Worm (Caenorhabditis elegans) whole organism, late embryonic: ENCODE results near the gene alg-1.

Experiments
- C08G9.2 ChIP-seq: sonication (generic microtip); optimal IDR thresholded peaks from 2 replicates; lab custom pipeline; 2016; ENCODE audit warnings: mild to moderate bottlenecking, missing genetic modification characterization, moderate library complexity, missing compliant biosample characterization
- F13H6.1 ChIP-seq: sonication (generic microtip); optimal IDR thresholded peaks from 2 replicates; lab custom pipeline; 2016; ENCODE audit warnings: missing genetic modification characterization, missing compliant biosample characterization
- ahr-1 ChIP-seq: sonication (generic microtip); optimal IDR thresholded peaks from 2 replicates; lab custom pipeline; 2016; ENCODE audit warnings: missing genetic modification characterization, missing compliant biosample characterization
- ceh-14 ChIP-seq: sonication (generic microtip); optimal IDR thresholded peaks from 2 replicates; lab custom pipeline; 2016; ENCODE audit warnings: missing genotype, missing genetic modification characterization, missing compliant biosample characterization
- ceh-18 ChIP-seq: sonication (generic microtip); optimal IDR thresholded peaks from 2 replicates; lab custom pipeline; 2016; ENCODE audit warnings: missing genetic modification characterization, missing compliant biosample characterization
- ceh-22 ChIP-seq: sonication (generic microtip); optimal IDR thresholded peaks from 2 replicates; lab custom pipeline; 2017; ENCODE audit warnings: missing biosample characterization, missing genetic modification characterization
- ceh-31 ChIP-seq: sonication (generic microtip); optimal IDR thresholded peaks from 2 replicates; lab custom pipeline; 2016; ENCODE audit warnings: missing genetic modification characterization, missing compliant biosample characterization
- ceh-34 ChIP-seq: sonication (generic microtip); optimal IDR thresholded peaks from 2 replicates; lab custom pipeline; 2016; ENCODE audit warnings: mild to moderate bottlenecking, missing genetic modification characterization, missing compliant biosample characterization
- ceh-45 ChIP-seq: fragments of 200-800 bp; sonication (Bioruptor generic); IDR thresholded peaks from 2 replicates; pipeline ENCODE4 v1.3.6; 2022; ENCODE audit warnings: missing genetic modification reagents, missing genetic modification characterization, missing compliant biosample characterization
- ceh-6 ChIP-seq: fragments of 200-800 bp; sonication (Bioruptor generic); optimal IDR thresholded peaks from 2 replicates; lab custom pipeline; 2018; ENCODE audit warnings: mild to moderate bottlenecking, missing genetic modification characterization, missing compliant biosample characterization
- ceh-9 ChIP-seq: sonication (generic microtip); optimal IDR thresholded peaks from 2 replicates; lab custom pipeline; 2016; ENCODE audit warnings: mild to moderate bottlenecking, missing genetic modification characterization, inconsistent platforms, missing compliant biosample characterization
- che-1 ChIP-seq: sonication (generic microtip); optimal IDR thresholded peaks from 2 replicates; lab custom pipeline; 2016; ENCODE audit warnings: mild to moderate bottlenecking, missing genetic modification characterization, missing compliant biosample characterization
- dmd-4 ChIP-seq: sonication (generic microtip); optimal IDR thresholded peaks from 2 replicates; lab custom pipeline; 2016; ENCODE audit warnings: borderline replicate concordance, missing genetic modification characterization, missing compliant biosample characterization
- dve-1 ChIP-seq: sonication (generic microtip); optimal IDR thresholded peaks from 2 replicates; lab custom pipeline; 2017; ENCODE audit warnings: antibody characterized with exemption, mild to moderate bottlenecking, missing genetic modification characterization, missing compliant biosample characterization
- elt-2 ChIP-seq: sonication (generic microtip); optimal IDR thresholded peaks from 2 replicates; lab custom pipeline; 2016; ENCODE audit warnings: missing genetic modification reagents, missing genetic modification characterization, missing compliant biosample characterization
- ets-4 ChIP-seq: sonication (generic microtip); optimal IDR thresholded peaks from 2 replicates; lab custom pipeline; 2016; ENCODE audit warnings: missing genetic modification characterization, missing compliant biosample characterization
- fax-1 ChIP-seq: sonication (generic microtip); optimal IDR thresholded peaks from 2 replicates; lab custom pipeline; 2016; ENCODE audit warnings: missing genotype, missing genetic modification characterization, missing compliant biosample characterization
- fkh-10 ChIP-seq: fragments of 150-350 bp; optimal IDR thresholded peaks from 2 replicates; lab custom pipeline; 2014; ENCODE audit warnings: missing biosample characterization, missing genetic modification reagents, missing genetic modification characterization
- fkh-6 ChIP-seq: sonication (generic microtip); optimal IDR thresholded peaks from 2 replicates; lab custom pipeline; 2016; ENCODE audit warnings: missing genetic modification characterization, missing compliant biosample characterization
- gmeb-2 ChIP-seq: sonication (generic microtip); optimal IDR thresholded peaks from 2 replicates; lab custom pipeline; 2016; ENCODE audit warnings: missing genetic modification characterization, inconsistent platforms, missing compliant biosample characterization
- hlh-30 ChIP-seq: sonication (generic microtip); optimal IDR thresholded peaks from 2 replicates; lab custom pipeline; 2017; ENCODE audit warnings: antibody characterized with exemption, missing genetic modification characterization, missing compliant biosample characterization; ENCODE audit not compliant: insufficient read depth
- hlh-8 ChIP-seq: sonication (generic microtip); optimal IDR thresholded peaks from 2 replicates; lab custom pipeline; 2016; ENCODE audit warnings: missing genotype, missing genetic modification characterization, missing compliant biosample characterization
- lin-11 ChIP-seq: fragments of 200-800 bp; sonication (Bioruptor generic); optimal IDR thresholded peaks from 2 replicates; lab custom pipeline; 2018; ENCODE audit warnings: mild to moderate bottlenecking, missing genetic modification characterization, missing compliant biosample characterization
- madf-2 ChIP-seq: sonication (generic microtip); optimal IDR thresholded peaks from 2 replicates; lab custom pipeline; 2017; ENCODE audit warnings: missing genetic modification characterization, missing compliant biosample characterization
- nfya-1 ChIP-seq: sonication (generic microtip); optimal IDR thresholded peaks from 2 replicates; lab custom pipeline; 2017; ENCODE audit warnings: missing genetic modification characterization, mild to moderate bottlenecking, missing compliant biosample characterization, antibody characterized with exemption, moderate library complexity
- npax-4 ChIP-seq: sonication (generic microtip); optimal IDR thresholded peaks from 2 replicates; lab custom pipeline; 2016; ENCODE audit warnings: missing genetic modification characterization, missing compliant biosample characterization
- pax-1 ChIP-seq: fragments of 150-350 bp; optimal IDR thresholded peaks from 2 replicates; lab custom pipeline; 2014; ENCODE audit warnings: missing biosample characterization, missing genetic modification characterization
- pha-2 ChIP-seq: sonication (generic microtip); optimal IDR thresholded peaks from 2 replicates; lab custom pipeline; 2017; ENCODE audit warnings: mild to moderate bottlenecking, missing genetic modification characterization, missing compliant biosample characterization
- pha-4 ChIP-seq: fragments of 150-350 bp; optimal IDR thresholded peaks from 2 replicates; lab custom pipeline; 2018; ENCODE audit warnings: missing biosample characterization, missing genetic modification reagents, missing genetic modification characterization
- pqm-1 ChIP-seq: sonication (generic microtip); optimal IDR thresholded peaks from 2 replicates; lab custom pipeline; 2016; ENCODE audit warnings: missing genetic modification characterization, missing compliant biosample characterization
- rnt-1 ChIP-seq: sonication (generic microtip); optimal IDR thresholded peaks from 2 replicates; lab custom pipeline; 2016; ENCODE audit warnings: missing genetic modification characterization, missing compliant biosample characterization
- sdc-2 ChIP-seq: sonication (generic microtip); optimal IDR thresholded peaks from 2 replicates; lab custom pipeline; 2016; ENCODE audit warnings: missing genotype, missing genetic modification characterization, missing compliant biosample characterization
- sox-4 ChIP-seq: sonication (generic microtip); optimal IDR thresholded peaks from 2 replicates; lab custom pipeline; 2017; ENCODE audit warnings: mild to moderate bottlenecking, missing genetic modification characterization, inconsistent platforms, missing compliant biosample characterization
- syd-9 ChIP-seq: sonication (generic microtip); optimal IDR thresholded peaks from 2 replicates; lab custom pipeline; 2016; ENCODE audit warnings: mild to moderate bottlenecking, missing genetic modification characterization, moderate library complexity, missing compliant biosample characterization
- tbx-2 ChIP-seq: sonication (generic microtip); optimal IDR thresholded peaks from 2 replicates; lab custom pipeline; 2016; ENCODE audit warnings: missing genetic modification characterization, missing compliant biosample characterization
- tbx-7 ChIP-seq: sonication (generic microtip); optimal IDR thresholded peaks from 2 replicates; lab custom pipeline; 2016; ENCODE audit warnings: missing genotype, missing genetic modification characterization, missing compliant biosample characterization
- unc-42 ChIP-seq: sonication (generic microtip); optimal IDR thresholded peaks from 2 replicates; lab custom pipeline; 2016; ENCODE audit warnings: missing genotype, missing genetic modification characterization, missing compliant biosample characterization
- unc-55 ChIP-seq: sonication (generic microtip); optimal IDR thresholded peaks from 2 replicates; lab custom pipeline; 2017; ENCODE audit warnings: missing biosample characterization, missing genetic modification reagents, missing genetic modification characterization
- ztf-16 ChIP-seq: sonication (generic microtip); optimal IDR thresholded peaks from 2 replicates; lab custom pipeline; 2017; ENCODE audit warnings: missing genetic modification characterization, missing compliant biosample characterization

alg-1 gene

DNA sequence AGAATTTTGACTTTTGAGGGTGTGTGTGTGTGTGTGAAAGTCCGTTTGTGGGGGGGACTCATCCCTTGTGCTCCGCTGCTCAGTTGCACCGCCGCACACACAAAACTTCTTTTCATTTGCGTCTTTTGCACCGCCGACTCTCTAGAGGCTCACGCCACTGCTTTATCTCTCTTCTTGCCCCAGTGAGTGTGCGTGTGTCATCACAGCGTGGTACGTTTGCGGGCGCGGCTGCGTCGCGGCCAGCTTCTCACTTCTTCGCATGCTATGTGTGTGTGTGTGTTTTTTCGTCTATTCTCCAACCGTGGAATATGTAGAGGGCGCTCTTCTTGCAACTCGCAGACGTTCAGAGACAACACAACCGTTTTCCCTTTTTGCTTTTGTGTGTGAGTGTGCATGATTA lies 3.4 kb upstream of the alg-1 start:
- no peak for TF ChIP-seq ahr-1 (tag; lab: Kevin White, UChicago)
- TF ChIP-seq hlh-30 (tag; lab: Kevin White, UChicago): no peak
- TF ChIP-seq pax-1 (tag; lab: Kevin White, UChicago): no peak
- peak; percentile 72 for TF ChIP-seq tbx-2 (tag; lab: Kevin White, UChicago)
- TF ChIP-seq ceh-22: no peak
- TF ChIP-seq pqm-1 (tag; lab: Kevin White, UChicago): no peak
- TF ChIP-seq ceh-34 (tag; lab: Kevin White, UChicago): peak; percentile 31
- peak; percentile 68 for TF ChIP-seq ceh-31 (tag; lab: Kevin White, UChicago)
- TF ChIP-seq dmd-4 (tag; lab: Kevin White, UChicago): peak; percentile 13
- TF ChIP-seq dve-1 (tag; lab: Kevin White, UChicago): no peak
- no peak for TF ChIP-seq unc-55 (GFP tag; lab: Kevin White, UChicago)
- TF ChIP-seq npax-4 (tag; lab: Kevin White, UChicago): no peak
- no peak for TF ChIP-seq fkh-6 (tag; lab: Kevin White, UChicago)
- TF ChIP-seq ceh-9: no peak
- peak; percentile 5 for TF ChIP-seq gmeb-2
- TF ChIP-seq fkh-10 (GFP tag; lab: Kevin White, UChicago): no peak
- peak; percentile 76 for TF ChIP-seq rnt-1 (tag; lab: Kevin White, UChicago)
- TF ChIP-seq ztf-16 (tag; lab: Kevin White, UChicago): no peak
- peak; percentile 12 for TF ChIP-seq syd-9 (tag; lab: Kevin White, UChicago)
- TF ChIP-seq tbx-7 (tag; lab: Kevin White, UChicago): no peak
- TF ChIP-seq ceh-45 (GFP tag; lab: Robert Waterston, UW): no peak
- TF ChIP-seq sox-4: peak; percentile 2
- peak; percentile 52 for TF ChIP-seq sdc-2 (tag; lab: Kevin White, UChicago)
- TF ChIP-seq F13H6.1 (tag; lab: Kevin White, UChicago): peak; percentile 43
- TF ChIP-seq madf-2 (tag; lab: Kevin White, UChicago): peak; percentile 9
- peak; percentile 4 for TF ChIP-seq ets-4 (tag; lab: Kevin White, UChicago)
- TF ChIP-seq fax-1 (tag; lab: Kevin White, UChicago): no peak
- TF ChIP-seq pha-2 (tag; lab: Kevin White, UChicago): peak; percentile 47
- TF ChIP-seq hlh-8 (tag; lab: Kevin White, UChicago): no peak
- peak; percentile 79 for TF ChIP-seq ceh-14 (tag; lab: Kevin White, UChicago)
- TF ChIP-seq ceh-6 (GFP tag; lab: Kevin White, UChicago): peak; percentile 48
- peak; percentile 55 for TF ChIP-seq unc-42
- TF ChIP-seq nfya-1 (tag; lab: Kevin White, UChicago): peak; percentile 62
- peak; percentile 6 for TF ChIP-seq C08G9.2 (tag; lab: Kevin White, UChicago)
- TF ChIP-seq ceh-18 (tag; lab: Kevin White, UChicago): peak; percentile 61
- TF ChIP-seq che-1 (tag; lab: Kevin White, UChicago): no peak
- no peak for TF ChIP-seq pha-4 (tag; lab: Kevin White, UChicago)

- TF ChIP-seq fkh-6 (tag; lab: Kevin White, UChicago): no peak
- TF ChIP-seq pqm-1 (tag; lab: Kevin White, UChicago): no peak
- TF ChIP-seq tbx-2 (tag; lab: Kevin White, UChicago): no peak
- no peak for TF ChIP-seq lin-11 (tag; lab: Kevin White, UChicago)
- no peak for TF ChIP-seq ceh-6 (GFP tag; lab: Kevin White, UChicago)
- TF ChIP-seq sox-4: no peak
- TF ChIP-seq elt-2 (tag; lab: Kevin White, UChicago): peak; percentile 53
- TF ChIP-seq, all 69 proteins: peak for 1
Measured at ce11 chrX:13946693-13947583, 2.0 kb upstream of the alg-1 start.
